Worm (Caenorhabditis elegans) whole organism, L1 larva: ENCODE measurements around the gene K08D8.9.

Source experiments
- C34B4.2 ChIP-seq: sonication (generic microtip); optimal IDR thresholded peaks from 2 replicates; lab custom pipeline; 2017; ENCODE audit warnings: mild to moderate bottlenecking, missing genetic modification characterization, missing compliant biosample characterization
- aha-1 ChIP-seq: fragments of 150-350 bp; optimal IDR thresholded peaks from 2 replicates; lab custom pipeline; 2014; ENCODE audit warnings: missing biosample characterization, missing genetic modification characterization
- blmp-1 ChIP-seq: fragments of 150-350 bp; optimal IDR thresholded peaks from 2 replicates; lab custom pipeline; 2014; ENCODE audit warnings: missing biosample characterization, missing genetic modification characterization
- ceh-63 ChIP-seq: fragments of 200-800 bp; sonication (Bioruptor generic); optimal IDR thresholded peaks from 2 replicates; lab custom pipeline; 2018; ENCODE audit warnings: mild to moderate bottlenecking, missing genetic modification characterization, missing compliant biosample characterization
- ceh-88 ChIP-seq: fragments of 200-800 bp; sonication (Bioruptor generic); IDR thresholded peaks from 2 replicates; pipeline ENCODE4 v1.3.6; 2022; ENCODE audit warnings: missing genetic modification characterization, missing compliant biosample characterization
- ceh-90 ChIP-seq: sonication (generic microtip); optimal IDR thresholded peaks from 2 replicates; lab custom pipeline; 2016; ENCODE audit warnings: missing genetic modification characterization, missing compliant biosample characterization
- efl-3 ChIP-seq: fragments of 200-800 bp; sonication (Bioruptor generic); optimal IDR thresholded peaks from 2 replicates; lab custom pipeline; 2018; ENCODE audit warnings: mild to moderate bottlenecking, missing genetic modification characterization, missing compliant biosample characterization
- egl-13 ChIP-seq: sonication (generic microtip); optimal IDR thresholded peaks from 2 replicates; lab custom pipeline; 2016; ENCODE audit warnings: missing genotype, missing genetic modification reagents, missing genetic modification characterization, missing compliant biosample characterization
- elt-2 ChIP-seq: sonication (generic microtip); optimal IDR thresholded peaks from 2 replicates; lab custom pipeline; 2016; ENCODE audit warnings: missing genetic modification characterization, mild to moderate bottlenecking, inconsistent platforms, missing compliant biosample characterization, missing genetic modification reagents
- elt-3 ChIP-seq, 6 experiments: fragments of 150-350 bp in 1 of 6; sonication (generic microtip); optimal IDR thresholded peaks; 2 replicates each; lab custom pipeline; 2017 to 2018; ENCODE audit warnings: missing biosample characterization in 6 of 6, missing genetic modification characterization in 6 of 6, inconsistent platforms in 1 of 6
- fkh-8 ChIP-seq: sonication (generic microtip); optimal IDR thresholded peaks from 2 replicates; lab custom pipeline; 2016; ENCODE audit warnings: mild to moderate bottlenecking, missing genetic modification characterization, missing compliant biosample characterization
- fos-1 ChIP-seq: fragments of 150-350 bp; optimal IDR thresholded peaks from 2 replicates; lab custom pipeline; 2014; ENCODE audit warnings: missing biosample characterization, missing genetic modification characterization
- grh-1 ChIP-seq: fragments of 200-800 bp; sonication (Bioruptor generic); IDR thresholded peaks from 2 replicates; pipeline ENCODE4 v1.3.6; 2022; ENCODE audit warnings: missing genetic modification reagents, missing genetic modification characterization, missing compliant biosample characterization
- hlh-17 ChIP-seq: fragments of 200-800 bp; sonication (Bioruptor generic); optimal IDR thresholded peaks from 2 replicates; lab custom pipeline; 2018; ENCODE audit warnings: missing genetic modification characterization, mild to moderate bottlenecking, missing compliant biosample characterization, moderate library complexity, borderline replicate concordance
- isw-1 ChIP-seq: fragments of 200-800 bp; sonication (Bioruptor generic); IDR thresholded peaks from 2 replicates; pipeline ENCODE4 v1.3.6; 2022; ENCODE audit warnings: missing genetic modification characterization, missing compliant biosample characterization
- lin-35 ChIP-seq, 2 experiments: fragments of 150-350 bp; optimal IDR thresholded peaks; 2 replicates each; lab custom pipeline; 2014; ENCODE audit warnings: missing biosample characterization in 2 of 2, missing genetic modification characterization in 2 of 2, missing genetic modification reagents in 2 of 2
- lir-3 ChIP-seq: sonication (generic microtip); optimal IDR thresholded peaks from 2 replicates; lab custom pipeline; 2016; ENCODE audit warnings: mild to moderate bottlenecking, missing genetic modification characterization, moderate library complexity, missing compliant biosample characterization; ENCODE audit not compliant: poor library complexity
- mab-9 ChIP-seq: fragments of 200-800 bp; sonication (Bioruptor generic); IDR thresholded peaks from 2 replicates; pipeline ENCODE4 v1.3.6; 2022; ENCODE audit warnings: missing genetic modification reagents, missing genetic modification characterization, missing compliant biosample characterization
- nhr-11 ChIP-seq: fragments of 150-350 bp; optimal IDR thresholded peaks from 2 replicates; lab custom pipeline; 2014; ENCODE audit warnings: missing biosample characterization, missing genetic modification characterization
- nhr-20 ChIP-seq: sonication (generic microtip); optimal IDR thresholded peaks from 2 replicates; lab custom pipeline; 2016; ENCODE audit warnings: mild to moderate bottlenecking, missing genetic modification characterization, missing compliant biosample characterization
- nhr-28 ChIP-seq: fragments of 150-350 bp; optimal IDR thresholded peaks from 2 replicates; lab custom pipeline; 2014; ENCODE audit warnings: missing biosample characterization, missing genetic modification characterization
- nhr-71 ChIP-seq: sonication (generic microtip); optimal IDR thresholded peaks from 2 replicates; lab custom pipeline; 2016; ENCODE audit warnings: mild to moderate bottlenecking, missing genetic modification characterization, moderate library complexity, missing compliant biosample characterization
- nhr-77 ChIP-seq: fragments of 150-350 bp; optimal IDR thresholded peaks from 2 replicates; lab custom pipeline; 2014; ENCODE audit warnings: missing biosample characterization, missing genetic modification characterization
- nhr-85 ChIP-seq: sonication (generic microtip); peaks from one replicate; lab custom pipeline; 2016; ENCODE audit warnings: missing genetic modification characterization, inconsistent platforms, missing compliant biosample characterization
- nhr-90 ChIP-seq: sonication (generic microtip); optimal IDR thresholded peaks from 2 replicates; lab custom pipeline; 2016; ENCODE audit warnings: mild to moderate bottlenecking, missing genetic modification characterization, missing compliant biosample characterization; ENCODE audit not compliant: poor library complexity
- pag-3 ChIP-seq: sonication (generic microtip); optimal IDR thresholded peaks from 2 replicates; lab custom pipeline; 2017; ENCODE audit warnings: missing genetic modification characterization, mild to moderate bottlenecking, missing compliant biosample characterization, antibody characterized with exemption, borderline replicate concordance; ENCODE audit not compliant: insufficient read depth
- pqm-1 ChIP-seq: sonication (generic microtip); optimal IDR thresholded peaks from 3 replicates; lab custom pipeline; 2017; ENCODE audit warnings: missing biosample characterization, missing genetic modification characterization
- rnt-1 ChIP-seq: sonication (generic microtip); optimal IDR thresholded peaks from 2 replicates; lab custom pipeline; 2016; ENCODE audit warnings: mild to moderate bottlenecking, missing genetic modification characterization, moderate library complexity, missing compliant biosample characterization
- skn-1 ChIP-seq: fragments of 150-350 bp; optimal IDR thresholded peaks from 2 replicates; lab custom pipeline; 2014; ENCODE audit warnings: missing biosample characterization, missing genetic modification characterization
- sptf-1 ChIP-seq: fragments of 150-350 bp; optimal IDR thresholded peaks from 2 replicates; lab custom pipeline; 2014; ENCODE audit warnings: missing biosample characterization, missing genetic modification characterization
- swsn-7 ChIP-seq: sonication (generic microtip); optimal IDR thresholded peaks from 2 replicates; lab custom pipeline; 2016; ENCODE audit warnings: missing genetic modification characterization, missing compliant biosample characterization
- tlp-1 ChIP-seq: fragments of 150-350 bp; optimal IDR thresholded peaks from 2 replicates; lab custom pipeline; 2014; ENCODE audit warnings: missing biosample characterization, missing genetic modification characterization
- unc-30 ChIP-seq: sonication (generic microtip); optimal IDR thresholded peaks from 2 replicates; lab custom pipeline; 2017; ENCODE audit warnings: missing biosample characterization, missing genetic modification characterization
- unc-62 ChIP-seq: fragments of 150-350 bp; optimal IDR thresholded peaks from 2 replicates; lab custom pipeline; 2014; ENCODE audit warnings: missing biosample characterization, missing genetic modification reagents, missing genetic modification characterization
- zag-1 ChIP-seq: fragments of 150-350 bp; optimal IDR thresholded peaks from 2 replicates; lab custom pipeline; 2014; ENCODE audit warnings: missing biosample characterization, missing genetic modification characterization
- zip-4 ChIP-seq: fragments of 200-800 bp; sonication (Bioruptor generic); optimal IDR thresholded peaks from 2 replicates; lab custom pipeline; 2018; ENCODE audit warnings: mild to moderate bottlenecking, missing genetic modification characterization, moderate library complexity, missing compliant biosample characterization

The K08D8.9 gene

ce11 chrIV:12926639-12927038 is 27.1 kb downstream of the K08D8.9 start, which contains the start of gene srlf-5:
Gene srlf-5, minus strand, starts transcription at chrIV:12926739.
- TF ChIP-seq blmp-1: no peak
- TF ChIP-seq hlh-17 (GFP tag; lab: Kevin White, UChicago): no peak
- no peak for TF ChIP-seq zip-4 (GFP tag; lab: Kevin White, UChicago)

- peak; percentile 14 for TF ChIP-seq nhr-20 (tag; lab: Kevin White, UChicago)
- TF ChIP-seq ceh-90: no peak
- TF ChIP-seq C34B4.2: no peak
- no peak for TF ChIP-seq unc-30 (tag; lab: Kevin White, UChicago)
- TF ChIP-seq tlp-1 (tag; lab: Kevin White, UChicago): peak; percentile 66
- peak; percentile 40 for TF ChIP-seq nhr-71 (tag; lab: Kevin White, UChicago)
- TF ChIP-seq pqm-1 (tag; lab: Kevin White, UChicago): peak; percentile 5
- TF ChIP-seq sptf-1: no peak
- no peak for TF ChIP-seq skn-1 (tag; lab: Kevin White, UChicago)
- TF ChIP-seq aha-1: no peak
- TF ChIP-seq grh-1 (GFP tag; lab: Robert Waterston, UW): no peak
- TF ChIP-seq egl-13: no peak
- no peak for TF ChIP-seq unc-62
- no peak for TF ChIP-seq fkh-8 (tag; lab: Kevin White, UChicago)
- peak; percentile 28 for TF ChIP-seq nhr-90 (tag; lab: Kevin White, UChicago)
- no peak for TF ChIP-seq elt-3 (tag; optimal IDR thresholded peaks at IDR 0.05; lab: Kevin White, UChicago)
- no peak for TF ChIP-seq nhr-11 (tag; lab: Kevin White, UChicago)
- TF ChIP-seq elt-2 (tag; lab: Kevin White, UChicago): peak; percentile 100
- no peak for TF ChIP-seq zag-1 (tag; lab: Kevin White, UChicago)
Observed at ce11 chrIV:12936221-12936776, 36.8 kb downstream of the K08D8.9 start, which contains the start of the genes cld-1 and dod-21. Gene cld-1, minus strand, starts transcription at chrIV:12936271. Gene dod-21, plus strand, starts transcription at chrIV:12936738.

ce11 chrIV:12941254-12941653 is 41.8 kb downstream of the K08D8.9 start, which contains the start of gene dod-24:
Gene dod-24, minus strand, starts transcription at chrIV:12941354.
- TF ChIP-seq nhr-28 (tag; lab: Kevin White, UChicago) (no peak), unc-30 (tag; lab: Kevin White, UChicago) (no peak), rnt-1 (tag; lab: Kevin White, UChicago) (no peak), isw-1 (GFP tag; lab: Robert Waterston, UW) (no peak), pag-3 (no peak)

ce11 chrIV:12942633-12943032 is 43.1 kb downstream of the K08D8.9 start, which contains the start of gene dct-19:
Gene dct-19, plus strand, starts transcription at chrIV:12942933.
- TF ChIP-seq mab-9 (GFP tag; lab: Robert Waterston, UW) (no peak), lir-3 (no peak), ceh-88 (GFP tag; lab: Robert Waterston, UW) (no peak), isw-1 (GFP tag; lab: Robert Waterston, UW) (no peak), elt-2 (tag; lab: Kevin White, UChicago) (no peak), nhr-20 (tag; lab: Kevin White, UChicago) (no peak), C34B4.2 (no peak), swsn-7 (tag; lab: Kevin White, UChicago) (no peak), nhr-85 (tag; lab: Kevin White, UChicago) (no peak), nhr-77 (no peak), ceh-63 (GFP tag; lab: Kevin White, UChicago) (no peak), lin-35 (GFP tag; optimal IDR thresholded peaks at IDR 0.05; lab: Kevin White, UChicago) (no peak), egl-13 (no peak), aha-1 (no peak)
- TF ChIP-seq, all 84 proteins: peak for 0

- TF ChIP-seq ceh-90 (no peak), fos-1 (no peak), efl-3 (no peak)
- TF ChIP-seq, all 84 proteins: peak for 0
Observed at ce11 chrIV:12946488-12946887, 47.0 kb downstream of the K08D8.9 start, which contains the start of gene F55G11.1. Gene F55G11.1, minus strand, starts transcription at chrIV:12946588.
